Fruit fly (Drosophila melanogaster): ENCODE measurements around the gene Mur29B.
A peak's percentile ranks its signal among the peaks of the same experiment; 100 is the strongest.

Mur29B gene

dm6 chr2L:8370364-8371326 is 18.7 kb downstream of the Mur29B start, which contains the start of gene CG17292 (continued):
- peak; percentile 20 for TF ChIP-seq Antp (GFP tag; optimal IDR thresholded peaks at IDR 0.05)
- peak; percentile 22 for TF ChIP-seq odd (GFP tag; optimal IDR thresholded peaks at IDR 0.05)
- peak; percentile 43; the same call in 1 of the 2 replicates for TF ChIP-seq CG7372 (GFP tag; IDR thresholded peaks at IDR 0.05)
- no peak for TF ChIP-seq insv (GFP tag; optimal IDR thresholded peaks at IDR 0.05)
- TF ChIP-seq zen2 (GFP tag; IDR thresholded peaks at IDR 0.05; ENCODE audit: partially characterized antibody): peak; percentile 82
- TF ChIP-seq CG8944 (GFP tag; optimal IDR thresholded peaks at IDR 0.05): no peak
- peak; percentile 37; the same call in 1 of the 2 replicates for TF ChIP-seq H2.0 (GFP tag; IDR thresholded peaks at IDR 0.05)
- peak; percentile 84 for TF ChIP-seq ato (GFP tag; IDR thresholded peaks at IDR 0.05; ENCODE audit: partially characterized antibody)
- TF ChIP-seq CG8924 (tag; optimal IDR thresholded peaks at IDR 0.05): peak; percentile 43
- TF ChIP-seq Hmx (GFP tag; optimal IDR thresholded peaks at IDR 0.05): no peak
- TF ChIP-seq Rfx (GFP tag; IDR thresholded peaks at IDR 0.05): peak; percentile 82
- peak; percentile 11 for TF ChIP-seq CG17186 (GFP tag; optimal IDR thresholded peaks at IDR 0.05)
- TF ChIP-seq CG5245 (GFP tag; optimal IDR thresholded peaks at IDR 0.05): no peak
- peak; percentile 63 for TF ChIP-seq Xrp1 (GFP tag; IDR thresholded peaks at IDR 0.05)
- TF ChIP-seq emc (GFP tag; optimal IDR thresholded peaks at IDR 0.05): no peak
- peak; percentile 62; the same call in 2 of the 3 replicates for TF ChIP-seq Optix (GFP tag; IDR thresholded peaks at IDR 0.05)
- TF ChIP-seq NC2β (GFP tag; optimal IDR thresholded peaks at IDR 0.05): peak; percentile 32
- peak in 1 of 2 experiments; percentile 73 for TF ChIP-seq Hr78 (GFP tag; optimal IDR thresholded peaks at IDR 0.05)
- peak; percentile 80 for TF ChIP-seq CG14860 (GFP tag; IDR thresholded peaks at IDR 0.05; ENCODE audit: partially characterized antibody)
- TF ChIP-seq ro (GFP tag; IDR thresholded peaks at IDR 0.05): no peak
- peak; percentile 78 for TF ChIP-seq ATbp (GFP tag; optimal IDR thresholded peaks at IDR 0.05)
- TF ChIP-seq B-H1 (GFP tag; IDR thresholded peaks at IDR 0.05): no peak; the same call in 2 of the 3 replicates
- TF ChIP-seq ham (GFP tag; IDR thresholded peaks at IDR 0.05): 0 out of 2 replicates have a peak, but pooled peaks have one; percentile 9
- TF ChIP-seq dysf (GFP tag; IDR thresholded peaks at IDR 0.05): peak; percentile 56; the same call in 2 of the 3 replicates
- peak; percentile 46 for TF ChIP-seq shn (GFP tag; optimal IDR thresholded peaks at IDR 0.05)
- TF ChIP-seq CG31224 (GFP tag; IDR thresholded peaks at IDR 0.05): 0 out of 2 replicates have a peak, but pooled peaks have one; percentile 13
- TF ChIP-seq sob (GFP tag; IDR thresholded peaks at IDR 0.05): peak; percentile 86
- peak; percentile 9 for TF ChIP-seq CG4328 (GFP tag; optimal IDR thresholded peaks at IDR 0.05)
- no peak for TF ChIP-seq CG10565 (GFP tag; optimal IDR thresholded peaks at IDR 0.05)
- TF ChIP-seq pho (GFP tag; optimal IDR thresholded peaks at IDR 0.05): peak; percentile 37
- TF ChIP-seq CG12104 (GFP tag; optimal IDR thresholded peaks at IDR 0.05): no peak
- TF ChIP-seq Adf1 (GFP tag; IDR thresholded peaks at IDR 0.05): peak; percentile 66
- no peak for TF ChIP-seq Hr3 (GFP tag; optimal IDR thresholded peaks at IDR 0.05)
- peak; percentile 58 for TF ChIP-seq CG2116 (GFP tag; optimal IDR thresholded peaks at IDR 0.05)
- no peak for TF ChIP-seq CG2199 (GFP tag; IDR thresholded peaks at IDR 0.05)
- TF ChIP-seq CG9817 (tag; optimal IDR thresholded peaks at IDR 0.05): peak; percentile 17
- no peak for TF ChIP-seq ac (GFP tag; optimal IDR thresholded peaks at IDR 0.05)
- no peak for TF ChIP-seq CG3065 (GFP tag; optimal IDR thresholded peaks at IDR 0.05)
- no peak for TF ChIP-seq CG16815 (GFP tag; optimal IDR thresholded peaks at IDR 0.05)
- no peak for TF ChIP-seq sqz (GFP tag; optimal IDR thresholded peaks at IDR 0.05)
- peak; percentile 89 for TF ChIP-seq HLH4C (GFP tag; IDR thresholded peaks at IDR 0.05; ENCODE audit: partially characterized antibody)
- TF ChIP-seq Doc2 (GFP tag; IDR thresholded peaks at IDR 0.05): no peak
- TF ChIP-seq CG9876 (GFP tag; optimal IDR thresholded peaks at IDR 0.05): no peak
- peak; percentile 95 for TF ChIP-seq tna (GFP tag; IDR thresholded peaks at IDR 0.05; ENCODE audit: partially characterized antibody)
- no peak for TF ChIP-seq CG11093 (GFP tag; IDR thresholded peaks at IDR 0.05)
- peak; percentile 61 for TF ChIP-seq CG3847 (GFP tag; IDR thresholded peaks at IDR 0.05)
- TF ChIP-seq B-H2 (GFP tag; optimal IDR thresholded peaks at IDR 0.05): peak; percentile 74
- TF ChIP-seq Dll (GFP tag; IDR thresholded peaks at IDR 0.05; ENCODE audit: partially characterized antibody): peak; percentile 88
